Fruit fly (Drosophila melanogaster) whole organism: ENCODE measurements around the gene Aladin.

Experiments used
- CG8478 ChIP-seq: fragments of >200 bp; optimal IDR thresholded peaks from 2 replicates; lab custom pipeline; 2018; ENCODE audit warnings: inconsistent platforms
- Dll ChIP-seq: fragments of >200 bp; optimal IDR thresholded peaks from 2 replicates; lab custom pipeline; 2017
- EcR ChIP-seq, 2 experiments: fragments of >200 bp; optimal IDR thresholded peaks; 2 replicates each; lab custom pipeline; 2017; ENCODE audit warnings: missing biosample characterization in 2 of 2, missing genetic modification characterization in 2 of 2, missing genetic modification reagents in 2 of 2
- pan ChIP-seq: fragments of >200 bp; optimal IDR thresholded peaks from 2 replicates; lab custom pipeline; 2017
- psq ChIP-seq: fragments of >200 bp; optimal IDR thresholded peaks from 2 replicates; lab custom pipeline; 2017
- usp ChIP-seq: fragments of >200 bp; optimal IDR thresholded peaks from 2 replicates; lab custom pipeline; 2017; ENCODE audit warnings: missing biosample characterization, missing genetic modification characterization, mixed read lengths

dm6 chrX:9255964-9256520 is 17.2 kb upstream of the Aladin start, which contains the start of gene ric8a:
- TF ChIP-seq Dll (lab: Kevin White, UChicago), result no peak
- TF ChIP-seq pan (lab: Kevin White, UChicago), result no peak
- no peak for TF ChIP-seq CG8478 (lab: Kevin White, UChicago)
- no peak for TF ChIP-seq psq
- no peak for TF ChIP-seq usp
- no peak for TF ChIP-seq EcR (GFP tag; optimal IDR thresholded peaks at IDR 0.05; lab: Kevin White, UChicago)
